Worm (Caenorhabditis elegans): ENCODE results near the gene W02H5.8.
A peak's percentile ranks its signal among the peaks of the same experiment; 100 is the strongest.

Gene W02H5.8

DNA sequence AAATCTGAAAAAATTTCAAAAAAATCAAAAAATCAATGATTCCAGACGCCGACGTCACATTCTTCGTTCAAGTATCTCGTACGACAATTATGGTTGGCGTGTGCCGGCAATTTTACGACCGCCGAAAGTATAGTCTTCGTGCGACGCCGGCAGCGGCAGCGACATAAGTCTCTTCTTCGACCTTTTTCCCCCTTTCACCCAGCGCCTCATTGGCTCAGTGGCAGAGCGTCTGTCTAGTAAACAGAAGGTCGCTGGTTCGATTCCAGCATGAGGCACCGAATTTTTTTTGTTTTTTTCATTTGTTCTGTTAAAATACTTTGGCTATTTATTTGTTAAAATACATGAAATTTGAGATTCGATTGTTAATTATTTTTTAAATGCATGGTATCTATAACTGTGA lies 21.4 kb upstream of the W02H5.8 start (continued):
- TF ChIP-seq Y56A3A.18 (GFP tag; IDR thresholded peaks at IDR 0.05): 0 out of 2 replicates have a peak, but pooled peaks have one; percentile 50
- TF ChIP-seq nfyb-1 (GFP tag; IDR thresholded peaks at IDR 0.05): peak; percentile 71
- TF ChIP-seq egl-18 (GFP tag; IDR thresholded peaks at IDR 0.05): 0 out of 2 replicates have a peak, but pooled peaks have one; percentile 34
- no peak for TF ChIP-seq F33H1.4 (GFP tag; IDR thresholded peaks at IDR 0.05)
- no peak for TF ChIP-seq hlh-12 (tag; optimal IDR thresholded peaks at IDR 0.05)
- TF ChIP-seq lsy-27 (tag; optimal IDR thresholded peaks at IDR 0.05; ENCODE audit: borderline replicate concordance, insufficient read depth): peak; percentile 15
- peak; percentile 3 for TF ChIP-seq repo-1 (tag; optimal IDR thresholded peaks at IDR 0.05)
- no peak for TF ChIP-seq F52B5.7 (tag; optimal IDR thresholded peaks at IDR 0.05)
- TF ChIP-seq F57A8.1 (GFP tag; optimal IDR thresholded peaks at IDR 0.05): no peak
- TF ChIP-seq Y79H2A.3 (GFP tag; conservative IDR thresholded peaks at IDR 0.05): 0 out of 2 replicates have a peak, but pooled peaks have one; percentile 13
- TF ChIP-seq ztf-6 (GFP tag; IDR thresholded peaks at IDR 0.05): no peak
- no peak for TF ChIP-seq zim-3 (tag; optimal IDR thresholded peaks at IDR 0.05)
- TF ChIP-seq athp-1 (tag; optimal IDR thresholded peaks at IDR 0.05): peak; percentile 34
- TF ChIP-seq madf-6 (GFP tag; IDR thresholded peaks at IDR 0.05): peak; percentile 60; the same call in 1 of the 2 replicates
- peak; percentile 20; the same call in 1 of the 2 replicates for TF ChIP-seq ztf-25 (GFP tag; IDR thresholded peaks at IDR 0.05)
- TF ChIP-seq dpl-1 (GFP tag; optimal IDR thresholded peaks at IDR 0.05): no peak
- TF ChIP-seq nhr-120 (GFP tag; IDR thresholded peaks at IDR 0.05): no peak
- TF ChIP-seq bed-2 (GFP tag; IDR thresholded peaks at IDR 0.05): no peak
- peak; percentile 5 for TF ChIP-seq him-1 (tag; optimal IDR thresholded peaks at IDR 0.05)
- no peak for TF ChIP-seq mes-4 (tag; optimal IDR thresholded peaks at IDR 0.05)
- TF ChIP-seq ceh-58 (GFP tag; IDR thresholded peaks at IDR 0.05): no peak
- TF ChIP-seq bed-1 (GFP tag; IDR thresholded peaks at IDR 0.05): no peak
- TF ChIP-seq ceh-91 (GFP tag; IDR thresholded peaks at IDR 0.05): no peak
- TF ChIP-seq attf-6 (GFP tag; IDR thresholded peaks at IDR 0.05): peak; percentile 61; the same call in 1 of the 2 replicates
- peak; percentile 29 for TF ChIP-seq unc-130 (GFP tag; optimal IDR thresholded peaks at IDR 0.05)
- peak; percentile 68 for TF ChIP-seq snpc-1.3 (tag; optimal IDR thresholded peaks at IDR 0.05; ENCODE audit: insufficient read depth)
- TF ChIP-seq F57C9.4 (tag; optimal IDR thresholded peaks at IDR 0.05): no peak
- TF ChIP-seq Y53G8AR.9 (GFP tag; conservative IDR thresholded peaks at IDR 0.05): no peak
- no peak for TF ChIP-seq snpc-4 (GFP tag; optimal IDR thresholded peaks at IDR 0.05)
- peak in 2 of 4 experiments; percentile 4 to 60 for TF ChIP-seq snpc-4 (tag; optimal IDR thresholded peaks at IDR 0.05)
- peak; percentile 54 for TF ChIP-seq lin-54 (GFP tag; optimal IDR thresholded peaks at IDR 0.05)
- TF ChIP-seq ceh-79 (tag; optimal IDR thresholded peaks at IDR 0.05): no peak
- peak; percentile 16 for TF ChIP-seq madf-10 (tag; optimal IDR thresholded peaks at IDR 0.05)
- TF ChIP-seq sdz-38 (tag; optimal IDR thresholded peaks at IDR 0.05): no peak
- no peak for TF ChIP-seq Y67H2A.10 (GFP tag; conservative IDR thresholded peaks at IDR 0.05)
- peak; percentile 77 for TF ChIP-seq B0261.1 (tag; optimal IDR thresholded peaks at IDR 0.05)
- TF ChIP-seq hmg-20 (GFP tag; IDR thresholded peaks at IDR 0.05): 0 out of 2 replicates have a peak, but pooled peaks have one; percentile 37
- TF ChIP-seq dox-1 (GFP tag; IDR thresholded peaks at IDR 0.05): peak; percentile 60
- no peak for TF ChIP-seq xnd-1 (tag; optimal IDR thresholded peaks at IDR 0.05)
- TF ChIP-seq ztf-18 (tag; optimal IDR thresholded peaks at IDR 0.05): no peak
- TF ChIP-seq let-607 (tag; optimal IDR thresholded peaks at IDR 0.05): no peak
- no peak for TF ChIP-seq ama-1 (optimal IDR thresholded peaks at IDR 0.05)
- peak; percentile 15 to 71 for TF ChIP-seq ama-1 (GFP tag; optimal IDR thresholded peaks at IDR 0.05)
- TF ChIP-seq aptf-3 (GFP tag; IDR thresholded peaks at IDR 0.05): no peak
- no peak for TF ChIP-seq C06A6.2 (GFP tag; conservative IDR thresholded peaks at IDR 0.05)
- TF ChIP-seq egl-44 (GFP tag; IDR thresholded peaks at IDR 0.05): 0 out of 2 replicates have a peak, but pooled peaks have one; percentile 68
- TF ChIP-seq K11D2.4 (GFP tag; IDR thresholded peaks at IDR 0.05): no peak
- TF ChIP-seq efl-1 (GFP tag; optimal IDR thresholded peaks at IDR 0.05): no peak
- TF ChIP-seq T07F8.4 (tag; optimal IDR thresholded peaks at IDR 0.05): peak; percentile 57
- no peak for TF ChIP-seq pha-4 (tag; optimal IDR thresholded peaks at IDR 0.05)
